Worm (Caenorhabditis elegans) whole organism, mixed stage, embryonic: ENCODE measurements around the gene F36D4.1.

Source experiments
- blmp-1 ChIP-seq: fragments of 150-350 bp; optimal IDR thresholded peaks from 2 replicates; lab custom pipeline; 2014; ENCODE audit warnings: missing biosample characterization, missing genetic modification characterization
- ceh-43 ChIP-seq: fragments of 200-800 bp; sonication (Bioruptor generic); optimal IDR thresholded peaks from 2 replicates; lab custom pipeline; 2018; ENCODE audit warnings: mild to moderate bottlenecking, missing genetic modification characterization, moderate library complexity, missing compliant biosample characterization
- hlh-1 ChIP-seq: fragments of 150-350 bp; optimal IDR thresholded peaks from 2 replicates; lab custom pipeline; 2014; ENCODE audit warnings: missing biosample characterization, missing genetic modification reagents, missing genetic modification characterization
- lsy-2 ChIP-seq: fragments of 150-350 bp; optimal IDR thresholded peaks from 2 replicates; lab custom pipeline; 2014; ENCODE audit warnings: missing biosample characterization, missing genetic modification characterization
- nhr-237 ChIP-seq: fragments of 150-350 bp; optimal IDR thresholded peaks from 2 replicates; lab custom pipeline; 2014; ENCODE audit warnings: missing biosample characterization, missing genetic modification characterization
- nhr-28 ChIP-seq: fragments of 150-350 bp; optimal IDR thresholded peaks from 2 replicates; lab custom pipeline; 2014; ENCODE audit warnings: missing biosample characterization, missing genetic modification characterization
- snpc-4 ChIP-seq: fragments of 150-350 bp; optimal IDR thresholded peaks from 2 replicates; lab custom pipeline; 2014; ENCODE audit warnings: missing biosample characterization, missing genetic modification characterization
- tbx-8 ChIP-seq: fragments of 200-800 bp; sonication (Bioruptor generic); optimal IDR thresholded peaks from 2 replicates; lab custom pipeline; 2018; ENCODE audit warnings: mild to moderate bottlenecking, missing genetic modification characterization, moderate library complexity, missing compliant biosample characterization
- unc-120 ChIP-seq: sonication (generic microtip); optimal IDR thresholded peaks from 2 replicates; lab custom pipeline; 2017; ENCODE audit warnings: missing genetic modification characterization, missing compliant biosample characterization; ENCODE audit not compliant: poor library complexity, severe bottlenecking
- zip-8 ChIP-seq: fragments of 150-350 bp; optimal IDR thresholded peaks from 2 replicates; lab custom pipeline; 2014; ENCODE audit warnings: missing biosample characterization, missing genetic modification characterization
- ztf-11 ChIP-seq: fragments of 150-350 bp; optimal IDR thresholded peaks from 2 replicates; lab custom pipeline; 2014; ENCODE audit warnings: missing biosample characterization, missing genetic modification characterization

ce11 chrV:9375378-9375777 lies 41.3 kb upstream of the F36D4.1 start, which contains the start of gene E02C12.9:
- TF ChIP-seq ztf-11 (tag; lab: Kevin White, UChicago) (no peak), snpc-4 (tag; lab: Kevin White, UChicago) (no peak), nhr-237 (tag; lab: Kevin White, UChicago) (no peak), unc-120 (tag; lab: Kevin White, UChicago) (no peak), nhr-28 (no peak), blmp-1 (tag; lab: Kevin White, UChicago) (no peak), hlh-1 (tag; lab: Kevin White, UChicago) (no peak), lsy-2 (tag; lab: Kevin White, UChicago) (no peak), zip-8 (no peak), ceh-43 (no peak), tbx-8 (no peak)
